Worm (Caenorhabditis elegans) whole organism, L4 larva: Measurements from ENCODE around the gene shl-1.
A peak's percentile ranks its signal among the peaks of the same experiment; 100 is the strongest.

ENCODE experiments used
- fkh-10 ChIP-seq: fragments of 150-350 bp; optimal IDR thresholded peaks from 2 replicates; lab custom pipeline; 2014; ENCODE audit warnings: missing biosample characterization, missing genetic modification reagents, missing genetic modification characterization
- hif-1 ChIP-seq, 2 experiments: sonication (generic microtip); optimal IDR thresholded peaks; 2 replicates each; lab custom pipeline; 2016 to 2017; ENCODE audit warnings: missing compliant biosample characterization in 2 of 2, missing genetic modification characterization in 2 of 2, missing genetic modification reagents in 2 of 2, missing genotype in 2 of 2, mild to moderate bottlenecking in 1 of 2
- lin-13 ChIP-seq: fragments of 150-350 bp; optimal IDR thresholded peaks from 2 replicates; lab custom pipeline; 2014; ENCODE audit warnings: missing biosample characterization, missing genetic modification reagents, missing genetic modification characterization
- lsy-2 ChIP-seq, 2 experiments: fragments of 150-350 bp in 1 of 2; sonication (generic microtip) in 1 of 2; optimal IDR thresholded peaks; 2 replicates each; lab custom pipeline; 2014 to 2017; ENCODE audit warnings: missing biosample characterization in 2 of 2, missing genetic modification characterization in 2 of 2
- madf-5 ChIP-seq, 2 experiments: fragments of 200-800 bp; sonication (Bioruptor generic); IDR thresholded peaks; 2 replicates each; pipeline ENCODE4 v1.3.6; 2022; ENCODE audit warnings: missing compliant biosample characterization in 2 of 2, missing genetic modification characterization in 2 of 2
- mdl-1 ChIP-seq, 2 experiments: fragments of 150-350 bp in 1 of 2; sonication (generic microtip) in 1 of 2; optimal IDR thresholded peaks; 2 replicates each; lab custom pipeline; 2014 to 2017; ENCODE audit warnings: missing biosample characterization in 2 of 2, missing genetic modification characterization in 2 of 2
- mdt-29 ChIP-seq: fragments of 200-800 bp; sonication (Bioruptor generic); IDR thresholded peaks from 2 replicates; pipeline ENCODE4 v1.3.6; 2022; ENCODE audit warnings: missing genetic modification reagents, missing genetic modification characterization, missing compliant biosample characterization
- nhr-28 ChIP-seq: fragments of 150-350 bp; optimal IDR thresholded peaks from 2 replicates; lab custom pipeline; 2014; ENCODE audit warnings: missing biosample characterization, missing genetic modification characterization
- nhr-42 ChIP-seq: fragments of 200-800 bp; sonication (Bioruptor generic); IDR thresholded peaks from 2 replicates; pipeline ENCODE4 v1.3.6; 2022; ENCODE audit warnings: missing genetic modification characterization, missing compliant biosample characterization
- nhr-77 ChIP-seq: fragments of 150-350 bp; optimal IDR thresholded peaks from 2 replicates; lab custom pipeline; 2014; ENCODE audit warnings: missing biosample characterization, missing genetic modification characterization
- pqm-1 ChIP-seq: sonication (generic microtip); optimal IDR thresholded peaks from 2 replicates; lab custom pipeline; 2017; ENCODE audit warnings: missing biosample characterization, missing genetic modification characterization
- rbr-2 ChIP-seq: sonication (generic microtip); optimal IDR thresholded peaks from 2 replicates; lab custom pipeline; 2016; ENCODE audit warnings: missing genotype, missing genetic modification characterization, missing compliant biosample characterization
- unc-130 ChIP-seq: sonication (generic microtip); optimal IDR thresholded peaks from 2 replicates; lab custom pipeline; 2016; ENCODE audit warnings: missing genetic modification reagents, missing genetic modification characterization, missing compliant biosample characterization

DNA sequence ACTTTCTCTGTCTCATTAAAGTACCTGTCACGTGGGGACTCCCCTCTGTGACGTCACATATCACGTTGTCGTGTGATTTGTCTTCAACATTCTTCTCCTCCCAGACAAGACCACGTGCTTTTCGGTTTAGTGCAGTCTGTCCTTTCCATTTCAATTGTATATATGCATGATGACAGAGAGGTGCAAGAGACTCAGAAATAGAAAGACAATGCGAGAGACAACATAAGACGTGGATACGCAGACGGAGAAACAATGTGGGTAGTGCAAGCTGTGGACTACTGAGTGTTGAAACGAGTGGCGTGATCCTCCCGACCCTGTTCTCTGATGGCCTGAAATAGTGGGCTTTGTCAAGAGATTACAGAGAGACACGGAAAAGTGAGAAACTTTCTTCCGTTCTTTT is 47.1 kb downstream of the shl-1 start:
- TF ChIP-seq fkh-10 (peak; percentile 31), madf-5 (GFP tag; IDR thresholded peaks at IDR 0.05; lab: Robert Waterston, UW) (no peak), lin-13 (peak; percentile 90), nhr-42 (GFP tag; lab: Robert Waterston, UW) (peak; percentile 80; the same call in 1 of the 2 replicates), hif-1 (tag; optimal IDR thresholded peaks at IDR 0.05; lab: Kevin White, UChicago) (peak; percentile 81 to 95), unc-130 (no peak), rbr-2 (tag; lab: Kevin White, UChicago) (peak; percentile 75), nhr-77 (tag; lab: Kevin White, UChicago) (no peak), lsy-2 (tag; optimal IDR thresholded peaks at IDR 0.05; lab: Kevin White, UChicago) (peak; percentile 78 to 95), nhr-28 (tag; lab: Kevin White, UChicago) (peak; percentile 89), mdt-29 (GFP tag; lab: Robert Waterston, UW) (peak; percentile 95), mdl-1 (tag; optimal IDR thresholded peaks at IDR 0.05; lab: Kevin White, UChicago) (peak; percentile 99), pqm-1 (tag; lab: Kevin White, UChicago) (peak; percentile 67)
